Fruit fly (Drosophila melanogaster) whole organism, wandering third instar larva: Measurements from ENCODE around the gene CG7692.

ENCODE experiments used
- CG32264 ChIP-seq: fragments of 200-800 bp; sonication (Bioruptor generic); optimal IDR thresholded peaks from 2 replicates; lab custom pipeline; 2016; ENCODE audit warnings: missing biosample characterization, missing genetic modification characterization
- Dfd ChIP-seq: fragments of >200 bp; optimal IDR thresholded peaks from 2 replicates; lab custom pipeline; 2017; ENCODE audit warnings: missing biosample characterization, missing genetic modification characterization
- br ChIP-seq: fragments of 200-800 bp; sonication (Bioruptor generic); optimal IDR thresholded peaks from 2 replicates; lab custom pipeline; 2016; ENCODE audit warnings: missing biosample characterization, missing genetic modification characterization
- foxo ChIP-seq, 2 experiments: fragments of 200-800 bp; sonication (Bioruptor generic); optimal IDR thresholded peaks; 2 replicates in 1 of 2; 3 replicates in 1 of 2; lab custom pipeline; 2016 to 2017; ENCODE audit warnings: missing biosample characterization in 2 of 2, missing genetic modification characterization in 2 of 2

DNA sequence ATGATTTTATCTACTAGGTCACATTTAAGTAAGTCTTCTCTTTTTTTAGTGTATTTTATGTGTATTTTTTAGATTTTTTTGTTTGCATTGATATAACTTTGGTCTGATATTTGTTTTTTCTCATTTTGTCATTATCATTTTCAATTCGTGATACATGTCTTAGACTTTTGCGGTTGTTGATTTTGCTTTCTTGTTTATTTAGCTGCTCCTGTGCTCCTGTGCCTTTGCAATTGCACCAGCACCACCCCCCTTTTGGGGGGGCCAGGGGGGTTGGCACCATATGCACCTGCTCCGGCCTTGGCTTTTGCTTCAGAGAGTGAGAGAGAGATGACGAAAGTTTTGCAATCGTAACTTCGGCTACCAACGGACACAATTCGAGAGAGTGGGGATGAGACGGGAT is 49.3 kb downstream of the CG7692 start:
- TF ChIP-seq foxo (GFP tag; optimal IDR thresholded peaks at IDR 0.05; lab: Kevin White, UChicago) = no peak
- TF ChIP-seq Dfd (GFP tag; lab: Kevin White, UChicago) = no peak
- TF ChIP-seq br = no peak
- TF ChIP-seq CG32264 (GFP tag; lab: Kevin White, UChicago) = no peak
